Worm (Caenorhabditis elegans) whole organism, L4 larva: Measurements from ENCODE around the gene msp-10.
A peak's percentile ranks its signal among the peaks of the same experiment; 100 is the strongest.

Experiments
- D1046.2 ChIP-seq: fragments of 200-800 bp; sonication (Bioruptor generic); IDR thresholded peaks from 2 replicates; pipeline ENCODE4 v1.3.6; 2022; ENCODE audit warnings: missing genetic modification characterization, missing compliant biosample characterization
- F10B5.3 ChIP-seq: sonication (generic microtip); optimal IDR thresholded peaks from 2 replicates; lab custom pipeline; 2016; ENCODE audit warnings: mild to moderate bottlenecking, missing genetic modification characterization, missing compliant biosample characterization
- F26F4.8 ChIP-seq: fragments of 200-800 bp; sonication (Bioruptor generic); conservative IDR thresholded peaks from 2 replicates; pipeline ENCODE4 v1.3.6; 2022; ENCODE audit warnings: missing genetic modification characterization, missing compliant biosample characterization
- F37D6.2 ChIP-seq: sonication (generic microtip); optimal IDR thresholded peaks from 2 replicates; lab custom pipeline; 2016; ENCODE audit warnings: mild to moderate bottlenecking, missing genetic modification characterization, missing compliant biosample characterization
- F44E2.7 ChIP-seq: fragments of 200-800 bp; sonication (Bioruptor generic); IDR thresholded peaks from 2 replicates; pipeline ENCODE4 v2.1.2; 2022; ENCODE audit warnings: missing genetic modification characterization, missing compliant biosample characterization
- T26A8.4 ChIP-seq: fragments of 200-800 bp; sonication (Bioruptor generic); IDR thresholded peaks from 2 replicates; pipeline ENCODE4 v1.3.6; 2022; ENCODE audit warnings: missing genetic modification characterization, missing compliant biosample characterization
- Y5F2A.4 ChIP-seq: fragments of 200-800 bp; sonication (Bioruptor generic); optimal IDR thresholded peaks from 2 replicates; lab custom pipeline; 2018; ENCODE audit warnings: mild to moderate bottlenecking, missing genetic modification characterization, missing compliant biosample characterization
- Y75B8A.6 ChIP-seq: fragments of 200-800 bp; sonication (Bioruptor generic); IDR thresholded peaks from 2 replicates; pipeline ENCODE4 v1.3.6; 2022; ENCODE audit warnings: missing genetic modification reagents, missing genetic modification characterization, missing compliant biosample characterization
- ZK546.5 ChIP-seq, 2 experiments: sonication (generic microtip); optimal IDR thresholded peaks; 2 replicates each; lab custom pipeline; 2017; ENCODE audit warnings: missing biosample characterization in 2 of 2, missing genetic modification characterization in 2 of 2
- aha-1 ChIP-seq: fragments of 150-350 bp; peaks from one replicate; lab custom pipeline; 2014; ENCODE audit warnings: missing biosample characterization, missing genetic modification characterization
- ama-1 ChIP-seq: fragments of 150-350 bp; optimal IDR thresholded peaks from 2 replicates; lab custom pipeline; 2014; ENCODE audit warnings: inconsistent platforms, mixed read lengths
- attf-4 ChIP-seq: sonication (generic microtip); optimal IDR thresholded peaks from 3 replicates; lab custom pipeline; 2017; ENCODE audit warnings: missing biosample characterization, missing genetic modification characterization
- ceh-32 ChIP-seq: sonication (generic microtip); optimal IDR thresholded peaks from 2 replicates; lab custom pipeline; 2016; ENCODE audit warnings: mild to moderate bottlenecking, missing genetic modification characterization, missing compliant biosample characterization; ENCODE audit not compliant: poor library complexity
- ceh-44 ChIP-seq: fragments of 200-800 bp; sonication (Bioruptor generic); IDR thresholded peaks from 2 replicates; pipeline ENCODE4 v1.3.6; 2022; ENCODE audit warnings: missing genetic modification reagents, missing genetic modification characterization, missing compliant biosample characterization
- ceh-82 ChIP-seq: sonication (generic microtip); optimal IDR thresholded peaks from 2 replicates; lab custom pipeline; 2017; ENCODE audit warnings: missing biosample characterization, missing genetic modification characterization
- daf-12 ChIP-seq: fragments of 150-350 bp; optimal IDR thresholded peaks from 2 replicates; lab custom pipeline; 2014; ENCODE audit warnings: missing biosample characterization, missing genetic modification reagents, missing genetic modification characterization
- daf-16 ChIP-seq, 3 experiments: sonication (generic microtip); optimal IDR thresholded peaks; 2 replicates each; lab custom pipeline; 2016 to 2017; ENCODE audit warnings: missing genetic modification characterization in 3 of 3, missing genetic modification reagents in 3 of 3, mild to moderate bottlenecking in 2 of 3, missing compliant biosample characterization in 2 of 3, missing biosample characterization in 1 of 3, moderate library complexity in 1 of 3
- daf-19 ChIP-seq: fragments of 200-800 bp; sonication (Bioruptor generic); conservative IDR thresholded peaks from 2 replicates; pipeline ENCODE4 v1.3.6; 2022; ENCODE audit warnings: missing genetic modification characterization, missing compliant biosample characterization
- daf-8 ChIP-seq: fragments of 200-800 bp; sonication (Bioruptor generic); IDR thresholded peaks from 2 replicates; pipeline ENCODE4 v1.3.6; 2022; ENCODE audit warnings: missing genetic modification characterization, missing compliant biosample characterization
- dmd-6 ChIP-seq: fragments of 200-800 bp; sonication (Bioruptor generic); IDR thresholded peaks from 2 replicates; pipeline ENCODE4 v1.3.6; 2022; ENCODE audit warnings: missing genetic modification reagents, missing genetic modification characterization, missing compliant biosample characterization
- dpl-1 ChIP-seq: fragments of 150-350 bp; optimal IDR thresholded peaks from 2 replicates; lab custom pipeline; 2014; ENCODE audit warnings: missing biosample characterization, missing genetic modification reagents, missing genetic modification characterization
- egl-27 ChIP-seq: sonication (generic microtip); optimal IDR thresholded peaks from 3 replicates; lab custom pipeline; 2017; ENCODE audit warnings: missing biosample characterization, missing genetic modification reagents, missing genetic modification characterization
- egl-43 ChIP-seq: fragments of 200-800 bp; sonication (Bioruptor generic); IDR thresholded peaks from 2 replicates; pipeline ENCODE4 v1.3.6; 2022; ENCODE audit warnings: missing genetic modification reagents, missing genetic modification characterization, missing compliant biosample characterization
- hlh-11 ChIP-seq: fragments of 200-800 bp; sonication (Bioruptor generic); optimal IDR thresholded peaks from 2 replicates; lab custom pipeline; 2018; ENCODE audit warnings: mild to moderate bottlenecking, missing genetic modification characterization, missing compliant biosample characterization
- hlh-30 ChIP-seq: sonication (generic microtip); optimal IDR thresholded peaks from 2 replicates; lab custom pipeline; 2017; ENCODE audit warnings: antibody characterized with exemption, mild to moderate bottlenecking, missing genetic modification characterization, missing compliant biosample characterization; ENCODE audit not compliant: insufficient read depth
- hmg-1.1 ChIP-seq: fragments of 200-800 bp; sonication (Bioruptor generic); IDR thresholded peaks from 2 replicates; pipeline ENCODE4 v1.3.6; 2022; ENCODE audit warnings: missing genetic modification reagents, missing genetic modification characterization, missing compliant biosample characterization
- lin-1 ChIP-seq: fragments of 200-800 bp; sonication (Bioruptor generic); IDR thresholded peaks from 2 replicates; pipeline ENCODE4 v1.3.6; 2022; ENCODE audit warnings: missing genetic modification reagents, missing genetic modification characterization, missing compliant biosample characterization
- lin-15B ChIP-seq: fragments of 150-350 bp; sonication (generic microtip); optimal IDR thresholded peaks from 3 replicates; lab custom pipeline; 2014; ENCODE audit warnings: missing biosample characterization, missing genetic modification characterization
- lsy-2 ChIP-seq, 2 experiments: fragments of 150-350 bp in 1 of 2; sonication (generic microtip) in 1 of 2; optimal IDR thresholded peaks; 2 replicates each; lab custom pipeline; 2014 to 2017; ENCODE audit warnings: missing biosample characterization in 2 of 2, missing genetic modification characterization in 2 of 2
- madf-5 ChIP-seq, 2 experiments: fragments of 200-800 bp; sonication (Bioruptor generic); IDR thresholded peaks; 2 replicates each; pipeline ENCODE4 v1.3.6; 2022; ENCODE audit warnings: missing compliant biosample characterization in 2 of 2, missing genetic modification characterization in 2 of 2
- mdl-1 ChIP-seq, 2 experiments: fragments of 150-350 bp in 1 of 2; sonication (generic microtip) in 1 of 2; optimal IDR thresholded peaks; 2 replicates each; lab custom pipeline; 2014 to 2017; ENCODE audit warnings: missing biosample characterization in 2 of 2, missing genetic modification characterization in 2 of 2
- mdt-29 ChIP-seq: fragments of 200-800 bp; sonication (Bioruptor generic); IDR thresholded peaks from 2 replicates; pipeline ENCODE4 v1.3.6; 2022; ENCODE audit warnings: missing genetic modification reagents, missing genetic modification characterization, missing compliant biosample characterization
- mep-1 ChIP-seq: fragments of 150-350 bp; sonication (generic microtip); optimal IDR thresholded peaks from 3 replicates; lab custom pipeline; 2014; ENCODE audit warnings: missing biosample characterization, missing genetic modification characterization
- nhr-11 ChIP-seq: fragments of 150-350 bp; optimal IDR thresholded peaks from 2 replicates; lab custom pipeline; 2014; ENCODE audit warnings: missing biosample characterization, missing genetic modification characterization
- nhr-111 ChIP-seq: fragments of 200-800 bp; sonication (Bioruptor generic); optimal IDR thresholded peaks from 2 replicates; lab custom pipeline; 2018; ENCODE audit warnings: mild to moderate bottlenecking, missing genetic modification characterization, missing compliant biosample characterization
- nhr-25 ChIP-seq: sonication (generic microtip); optimal IDR thresholded peaks from 2 replicates; lab custom pipeline; 2017; ENCODE audit warnings: missing genetic modification characterization, mild to moderate bottlenecking, missing compliant biosample characterization, antibody characterized with exemption, moderate library complexity, borderline replicate concordance; ENCODE audit not compliant: insufficient read depth
- nhr-28 ChIP-seq: fragments of 150-350 bp; optimal IDR thresholded peaks from 2 replicates; lab custom pipeline; 2014; ENCODE audit warnings: missing biosample characterization, missing genetic modification characterization
- nhr-6 ChIP-seq: fragments of 150-350 bp; optimal IDR thresholded peaks from 2 replicates; lab custom pipeline; 2014; ENCODE audit warnings: missing biosample characterization, missing genetic modification characterization
- nhr-76 ChIP-seq: fragments of 150-350 bp; optimal IDR thresholded peaks from 2 replicates; lab custom pipeline; 2014; ENCODE audit warnings: missing biosample characterization, missing genetic modification characterization
- sdz-12 ChIP-seq: fragments of 200-800 bp; sonication (Bioruptor generic); optimal IDR thresholded peaks from 2 replicates; lab custom pipeline; 2018; ENCODE audit warnings: mild to moderate bottlenecking, missing genetic modification characterization, missing compliant biosample characterization
- skn-1 ChIP-seq: fragments of 150-350 bp; optimal IDR thresholded peaks from 2 replicates; lab custom pipeline; 2014; ENCODE audit warnings: missing biosample characterization, missing genetic modification characterization
- snpc-4 ChIP-seq: fragments of 150-350 bp; optimal IDR thresholded peaks from 2 replicates; lab custom pipeline; 2014; ENCODE audit warnings: missing biosample characterization, missing genetic modification characterization
- spr-1 ChIP-seq: sonication (generic microtip); optimal IDR thresholded peaks from 2 replicates; lab custom pipeline; 2016; ENCODE audit warnings: mild to moderate bottlenecking, missing genetic modification characterization, missing compliant biosample characterization
- tag-97 ChIP-seq: fragments of 200-800 bp; sonication (Bioruptor generic); IDR thresholded peaks from 2 replicates; pipeline ENCODE4 v1.3.6; 2022; ENCODE audit warnings: missing genetic modification characterization, missing compliant biosample characterization
- unc-130 ChIP-seq: sonication (generic microtip); optimal IDR thresholded peaks from 2 replicates; lab custom pipeline; 2016; ENCODE audit warnings: missing genetic modification reagents, missing genetic modification characterization, missing compliant biosample characterization
- unc-62 ChIP-seq, 3 experiments: fragments of 150-350 bp in 1 of 3; sonication (generic microtip); optimal IDR thresholded peaks in 2 of 3; peaks in 1 of 3; 1 replicate in 1 of 3; 2 replicates in 2 of 3; lab custom pipeline; 2014 to 2017; ENCODE audit warnings: missing biosample characterization in 3 of 3, missing genetic modification characterization in 3 of 3, missing genetic modification reagents in 3 of 3, missing genotype in 1 of 3
- vab-7 ChIP-seq: fragments of 200-800 bp; sonication (Bioruptor generic); IDR thresholded peaks from 2 replicates; pipeline ENCODE4 v1.3.6; 2022; ENCODE audit warnings: missing genetic modification reagents, missing genetic modification characterization, missing compliant biosample characterization
- zfp-2 ChIP-seq: sonication (generic microtip); optimal IDR thresholded peaks from 2 replicates; lab custom pipeline; 2016; ENCODE audit warnings: mild to moderate bottlenecking, missing genetic modification characterization, missing compliant biosample characterization
- zip-11 ChIP-seq: fragments of 200-800 bp; sonication (Bioruptor generic); IDR thresholded peaks from 2 replicates; pipeline ENCODE4 v1.3.6; 2022; ENCODE audit warnings: missing genetic modification characterization, missing compliant biosample characterization

The msp-10 gene

DNA sequence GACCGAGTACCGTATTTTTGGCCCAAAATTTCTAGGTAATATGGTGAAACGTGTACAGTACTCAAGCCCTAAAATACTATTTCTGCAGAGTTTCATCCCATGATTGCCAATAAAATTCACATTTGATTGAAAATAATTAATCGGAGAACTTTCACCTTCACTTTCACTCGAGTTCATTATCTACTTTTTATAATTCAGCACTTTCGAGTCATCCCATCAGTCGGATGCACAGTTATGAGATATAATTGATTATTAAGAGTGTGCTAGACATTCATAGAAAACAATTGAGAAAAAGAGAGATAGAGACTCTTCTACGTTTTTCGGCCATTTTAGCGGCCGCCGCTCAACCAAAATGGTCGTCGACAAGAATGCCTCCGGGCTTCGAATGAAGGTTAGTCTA lies 34.7 kb upstream of the msp-10 start, which contains the start of gene fat-3 (continued):
- no peak for TF ChIP-seq unc-62 (GFP tag; optimal IDR thresholded peaks at IDR 0.05 in 1 of 2; lab: Kevin White, UChicago)
- TF ChIP-seq unc-62 (tag; optimal IDR thresholded peaks at IDR 0.05; lab: Kevin White, UChicago): no peak
- TF ChIP-seq ceh-82 (tag; lab: Kevin White, UChicago): no peak
- peak; percentile 61 for TF ChIP-seq nhr-28 (tag; lab: Kevin White, UChicago)
- TF ChIP-seq F26F4.8 (GFP tag; lab: Robert Waterston, UW): no peak
- TF ChIP-seq nhr-76 (tag; lab: Kevin White, UChicago): no peak
- TF ChIP-seq sdz-12 (GFP tag; lab: Kevin White, UChicago): no peak
- no peak for TF ChIP-seq vab-7
- TF ChIP-seq daf-12 (tag; lab: Kevin White, UChicago): no peak
- TF ChIP-seq ZK546.5 (tag; optimal IDR thresholded peaks at IDR 0.05; lab: Kevin White, UChicago): no peak
- TF ChIP-seq ceh-44 (GFP tag; lab: Robert Waterston, UW): no peak
- TF ChIP-seq spr-1 (tag; lab: Kevin White, UChicago): no peak
- TF ChIP-seq nhr-11 (tag; lab: Kevin White, UChicago): no peak
- peak; percentile 49 for TF ChIP-seq hlh-30 (tag; lab: Kevin White, UChicago)
- no peak for TF ChIP-seq attf-4
- no peak for TF ChIP-seq lin-15B (tag; lab: Kevin White, UChicago)
- no peak for TF ChIP-seq Y75B8A.6 (GFP tag; lab: Robert Waterston, UW)
- TF ChIP-seq skn-1: no peak
- no peak for TF ChIP-seq daf-19
- no peak for TF ChIP-seq lin-1
- TF ChIP-seq, all 104 proteins: peak for 14

DNA sequence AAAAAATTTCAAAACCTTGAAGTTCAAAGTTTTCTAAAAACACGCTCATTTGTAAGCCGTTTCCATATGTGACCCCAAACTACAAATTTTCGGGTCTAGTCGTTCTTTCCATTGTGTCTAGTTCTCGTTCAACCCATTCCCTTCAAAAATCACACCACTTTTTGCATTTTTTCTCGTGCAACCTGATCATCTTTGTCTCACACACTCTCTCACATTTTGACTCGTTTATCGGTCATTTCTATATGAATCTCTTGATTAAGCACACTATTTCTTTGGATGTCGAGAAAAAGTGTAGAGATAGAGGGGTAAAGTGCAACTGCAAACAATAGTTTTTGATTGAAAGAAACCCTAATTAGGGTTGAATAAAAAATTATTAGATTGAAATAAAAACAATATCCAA lies 33.9 kb upstream of the msp-10 start:
- no peak for TF ChIP-seq daf-16 (GFP tag; optimal IDR thresholded peaks at IDR 0.05; lab: Kevin White, UChicago)
- TF ChIP-seq daf-16 (tag; optimal IDR thresholded peaks at IDR 0.05; lab: Kevin White, UChicago): peak; percentile 70
- no peak for TF ChIP-seq Y5F2A.4 (GFP tag; lab: Kevin White, UChicago)
- no peak for TF ChIP-seq tag-97 (GFP tag; lab: Robert Waterston, UW)
- no peak for TF ChIP-seq attf-4
- no peak for TF ChIP-seq D1046.2 (GFP tag; lab: Robert Waterston, UW)
- no peak for TF ChIP-seq sdz-12 (GFP tag; lab: Kevin White, UChicago)
- no peak for TF ChIP-seq Y75B8A.6 (GFP tag; lab: Robert Waterston, UW)
- TF ChIP-seq ceh-32 (tag; lab: Kevin White, UChicago): no peak
- peak; percentile 93 for TF ChIP-seq hlh-11
- no peak for TF ChIP-seq egl-27 (tag; lab: Kevin White, UChicago)
- no peak for TF ChIP-seq vab-7
- no peak for TF ChIP-seq unc-130 (GFP tag; lab: Kevin White, UChicago)
- TF ChIP-seq F37D6.2: no peak
- peak; percentile 3 for TF ChIP-seq dpl-1 (GFP tag; lab: Kevin White, UChicago)
- 0 out of 2 replicates have a peak, but pooled peaks have one; percentile 19 for TF ChIP-seq T26A8.4
- no peak for TF ChIP-seq F10B5.3 (tag; lab: Kevin White, UChicago)
- TF ChIP-seq snpc-4 (tag; lab: Kevin White, UChicago): no peak
- peak; percentile 87 for TF ChIP-seq hlh-30 (tag; lab: Kevin White, UChicago)
- no peak for TF ChIP-seq ZK546.5 (tag; optimal IDR thresholded peaks at IDR 0.05; lab: Kevin White, UChicago)
- peak in 1 of 2 experiments; percentile 71 for TF ChIP-seq lsy-2 (tag; optimal IDR thresholded peaks at IDR 0.05; lab: Kevin White, UChicago)
- peak; percentile 70 for TF ChIP-seq dmd-6 (GFP tag; lab: Robert Waterston, UW)
- TF ChIP-seq zip-11: no peak
- no peak for TF ChIP-seq nhr-25 (tag; lab: Kevin White, UChicago)
- TF ChIP-seq zfp-2: no peak
- no peak for TF ChIP-seq ceh-44 (GFP tag; lab: Robert Waterston, UW)
- no peak for TF ChIP-seq hmg-1.1 (GFP tag; lab: Robert Waterston, UW)
- TF ChIP-seq daf-8 (GFP tag; lab: Robert Waterston, UW): no peak
- TF ChIP-seq mep-1: peak; percentile 79
- TF ChIP-seq egl-43: no peak
- TF ChIP-seq aha-1 (tag; lab: Kevin White, UChicago): no peak
- no peak for TF ChIP-seq ceh-82 (tag; lab: Kevin White, UChicago)
- no peak for TF ChIP-seq madf-5 (GFP tag; IDR thresholded peaks at IDR 0.05; lab: Robert Waterston, UW)
- peak in 1 of 2 experiments; percentile 71 for TF ChIP-seq mdl-1 (tag; optimal IDR thresholded peaks at IDR 0.05; lab: Kevin White, UChicago)
- no peak for TF ChIP-seq nhr-111 (GFP tag; lab: Kevin White, UChicago)
- no peak for TF ChIP-seq ama-1
- TF ChIP-seq nhr-76 (tag; lab: Kevin White, UChicago): no peak
- TF ChIP-seq nhr-6 (tag; lab: Kevin White, UChicago): peak; percentile 24
- no peak for TF ChIP-seq mdt-29 (GFP tag; lab: Robert Waterston, UW)
- TF ChIP-seq F44E2.7 (GFP tag; lab: Robert Waterston, UW): no peak
